Worm (Caenorhabditis elegans) whole organism, L1 larva: ENCODE results near the gene shk-1.

Source experiments
- C04F5.9 ChIP-seq: sonication (generic microtip); optimal IDR thresholded peaks from 2 replicates; lab custom pipeline; 2016; ENCODE audit warnings: missing genetic modification characterization, missing compliant biosample characterization
- blmp-1 ChIP-seq: fragments of 150-350 bp; optimal IDR thresholded peaks from 2 replicates; lab custom pipeline; 2014; ENCODE audit warnings: missing biosample characterization, missing genetic modification characterization
- ces-1 ChIP-seq: fragments of 150-350 bp; optimal IDR thresholded peaks from 2 replicates; lab custom pipeline; 2014; ENCODE audit warnings: missing biosample characterization, missing genetic modification reagents, missing genetic modification characterization
- efl-1 ChIP-seq, 4 experiments: fragments of 150-350 bp; optimal IDR thresholded peaks in 3 of 4; peaks in 1 of 4; 1 replicate in 1 of 4; 2 replicates in 3 of 4; lab custom pipeline; 2014; ENCODE audit warnings: missing biosample characterization in 2 of 4, missing genetic modification characterization in 2 of 4, missing genetic modification reagents in 2 of 4
- fkh-10 ChIP-seq: sonication (generic microtip); optimal IDR thresholded peaks from 2 replicates; lab custom pipeline; 2017; ENCODE audit warnings: missing biosample characterization, missing genetic modification reagents, missing genetic modification characterization
- jun-1 ChIP-seq: fragments of 150-350 bp; optimal IDR thresholded peaks from 2 replicates; lab custom pipeline; 2014; ENCODE audit warnings: missing biosample characterization, missing genetic modification reagents, missing genetic modification characterization
- lin-13 ChIP-seq: fragments of 150-350 bp; optimal IDR thresholded peaks from 2 replicates; lab custom pipeline; 2014; ENCODE audit warnings: missing biosample characterization, missing genetic modification reagents, missing genetic modification characterization
- lin-35 ChIP-seq, 2 experiments: fragments of 150-350 bp; optimal IDR thresholded peaks; 2 replicates each; lab custom pipeline; 2014; ENCODE audit warnings: missing biosample characterization in 2 of 2, missing genetic modification characterization in 2 of 2, missing genetic modification reagents in 2 of 2
- lin-39 ChIP-seq: fragments of 150-350 bp; optimal IDR thresholded peaks from 2 replicates; lab custom pipeline; 2014; ENCODE audit warnings: missing biosample characterization, missing genetic modification reagents, missing genetic modification characterization
- nhr-11 ChIP-seq: fragments of 150-350 bp; optimal IDR thresholded peaks from 2 replicates; lab custom pipeline; 2014; ENCODE audit warnings: missing biosample characterization, missing genetic modification characterization
- nhr-47 ChIP-seq: sonication (generic microtip); optimal IDR thresholded peaks from 2 replicates; lab custom pipeline; 2016; ENCODE audit warnings: mild to moderate bottlenecking, missing genetic modification characterization, moderate library complexity, missing compliant biosample characterization
- unc-62 ChIP-seq: fragments of 150-350 bp; optimal IDR thresholded peaks from 2 replicates; lab custom pipeline; 2014; ENCODE audit warnings: missing biosample characterization, missing genetic modification reagents, missing genetic modification characterization

DNA sequence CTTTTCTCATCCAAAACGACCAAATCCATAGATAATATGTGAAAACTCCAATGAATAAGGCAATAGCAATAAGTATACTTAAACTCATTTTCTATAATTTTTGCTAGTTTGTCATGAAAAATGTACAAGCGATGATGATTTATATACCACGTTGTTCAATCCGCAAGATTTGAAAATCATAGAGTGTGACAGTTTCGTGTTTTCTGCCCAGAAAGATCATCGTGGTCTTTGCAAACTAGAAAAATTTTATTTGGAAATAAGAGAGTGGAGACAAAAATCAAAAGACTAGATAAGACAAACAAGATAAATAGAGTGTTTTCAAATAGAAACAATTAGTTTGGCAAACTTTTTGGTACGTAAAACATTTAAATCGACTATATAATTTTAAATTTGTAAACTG lies 35.2 kb downstream of the shk-1 start, which contains the start of gene cyp-13A3:
- TF ChIP-seq nhr-11 (no peak), lin-13 (GFP tag; lab: Kevin White, UChicago) (no peak), unc-62 (no peak), fkh-10 (GFP tag; lab: Kevin White, UChicago) (no peak), jun-1 (tag; lab: Kevin White, UChicago) (no peak), lin-35 (GFP tag; optimal IDR thresholded peaks at IDR 0.05; lab: Kevin White, UChicago) (no peak), C04F5.9 (tag; lab: Kevin White, UChicago) (no peak), blmp-1 (tag; lab: Kevin White, UChicago) (no peak), ces-1 (GFP tag; lab: Kevin White, UChicago) (no peak), nhr-47 (tag; lab: Kevin White, UChicago) (no peak), efl-1 (optimal IDR thresholded peaks at IDR 0.05; lab: Kevin White, UChicago) (no peak), efl-1 (GFP tag; optimal IDR thresholded peaks at IDR 0.05 in 1 of 2; lab: Kevin White, UChicago) (no peak), lin-39 (no peak)
